Worm (Caenorhabditis elegans): ENCODE data around the gene mltn-3.

- no peak for TF ChIP-seq ztf-4 (tag; optimal IDR thresholded peaks at IDR 0.05)
- TF ChIP-seq nhr-11 (tag; optimal IDR thresholded peaks at IDR 0.05): no peak
- TF ChIP-seq fkh-10 (GFP tag; optimal IDR thresholded peaks at IDR 0.05): no peak
- no peak for TF ChIP-seq skn-1 (tag; optimal IDR thresholded peaks at IDR 0.05)
- no peak for TF ChIP-seq nhr-23 (tag; optimal IDR thresholded peaks at IDR 0.05)
- TF ChIP-seq nhr-12 (tag; optimal IDR thresholded peaks at IDR 0.05): no peak
- no peak for TF ChIP-seq nhr-43 (tag; optimal IDR thresholded peaks at IDR 0.05; ENCODE audit: poor library complexity, severe bottlenecking)
- no peak for TF ChIP-seq nhr-67 (tag; optimal IDR thresholded peaks at IDR 0.05)
- TF ChIP-seq nhr-77 (tag; optimal IDR thresholded peaks at IDR 0.05): no peak
- TF ChIP-seq ZK546.5 (tag; optimal IDR thresholded peaks at IDR 0.05): no peak
- TF ChIP-seq ama-1 (optimal IDR thresholded peaks at IDR 0.05): no peak
- no peak for TF ChIP-seq nhr-237 (tag; optimal IDR thresholded peaks at IDR 0.05)
- no peak for TF ChIP-seq ztf-11 (tag; optimal IDR thresholded peaks at IDR 0.05)
- TF ChIP-seq ceh-9 (tag; optimal IDR thresholded peaks at IDR 0.05): no peak
These were observed at the start of gene mltn-3 for ce11 chrII:13916040-13916439.

Data from whole organism, L3 larva.